Fruit fly (Drosophila melanogaster) whole organism, embryonic: ENCODE data around the gene AP-1sigma.

Source experiments
- Blimp-1 ChIP-seq: fragments of 200-800 bp; sonication (Bioruptor generic); optimal IDR thresholded peaks from 3 replicates; lab custom pipeline; 2018; ENCODE audit warnings: missing biosample characterization, missing genetic modification characterization, mild to moderate bottlenecking, moderate library complexity, missing genetic modification reagents
- CG10543 ChIP-seq: fragments of 200-800 bp; sonication (Bioruptor generic); optimal IDR thresholded peaks from 3 replicates; lab custom pipeline; 2017; ENCODE audit warnings: missing biosample characterization, mild to moderate bottlenecking, missing genetic modification characterization, moderate library complexity
- CG12219 ChIP-seq: fragments of 200-800 bp; sonication (Bioruptor generic); optimal IDR thresholded peaks from 3 replicates; lab custom pipeline; 2018; ENCODE audit warnings: missing biosample characterization, mild to moderate bottlenecking, missing genetic modification characterization
- CG12744 ChIP-seq: fragments of 200-800 bp; sonication (Bioruptor generic); optimal IDR thresholded peaks from 2 replicates; lab custom pipeline; 2016; ENCODE audit warnings: missing biosample characterization, missing genetic modification characterization
- CG12769 ChIP-seq: fragments of 200-800 bp; sonication (Bioruptor generic); optimal IDR thresholded peaks from 2 replicates; lab custom pipeline; 2019; ENCODE audit warnings: missing biosample characterization, mild to moderate bottlenecking, missing genetic modification characterization, moderate library complexity
- CG15514 ChIP-seq: fragments of 200-800 bp; sonication (Bioruptor generic); optimal IDR thresholded peaks from 3 replicates; lab custom pipeline; 2017; ENCODE audit warnings: missing biosample characterization, missing genetic modification characterization, mild to moderate bottlenecking, moderate library complexity, missing genetic modification reagents
- CG2120 ChIP-seq: fragments of 200-800 bp; sonication (Bioruptor generic); optimal IDR thresholded peaks from 3 replicates; lab custom pipeline; 2016; ENCODE audit warnings: missing biosample characterization, missing genetic modification characterization
- CG2199 ChIP-seq: fragments of 200-800 bp; sonication (Bioruptor generic); IDR thresholded peaks from 3 replicates; pipeline ENCODE4 v1.3.6; 2022; ENCODE audit warnings: missing biosample characterization, missing genetic modification characterization
- CG2202 ChIP-seq: fragments of 200-800 bp; sonication (Bioruptor generic); optimal IDR thresholded peaks from 2 replicates; lab custom pipeline; 2018; ENCODE audit warnings: missing biosample characterization, mild to moderate bottlenecking, missing genetic modification characterization
- CG2875 ChIP-seq: fragments of 200-800 bp; sonication (Bioruptor generic); optimal IDR thresholded peaks from 2 replicates; lab custom pipeline; 2017; ENCODE audit warnings: missing biosample characterization, mild to moderate bottlenecking, missing genetic modification characterization, missing genetic modification reagents
- CG31388 ChIP-seq: fragments of 200-800 bp; sonication (Bioruptor generic); optimal IDR thresholded peaks from 2 replicates; lab custom pipeline; 2016; ENCODE audit warnings: missing biosample characterization, missing genetic modification characterization
- CG34376 ChIP-seq: fragments of 200-800 bp; sonication (Bioruptor generic); optimal IDR thresholded peaks from 2 replicates; lab custom pipeline; 2018; ENCODE audit warnings: missing biosample characterization, mild to moderate bottlenecking, missing genetic modification characterization
- CG4424 ChIP-seq: fragments of 200-800 bp; sonication (Bioruptor generic); optimal IDR thresholded peaks from 3 replicates; lab custom pipeline; 2016; ENCODE audit warnings: missing biosample characterization, missing genetic modification characterization
- CG6765 ChIP-seq: fragments of 200-800 bp; sonication (Bioruptor generic); optimal IDR thresholded peaks from 3 replicates; lab custom pipeline; 2017; ENCODE audit warnings: missing biosample characterization, mild to moderate bottlenecking, missing genetic modification characterization
- CG9932 ChIP-seq: fragments of 200-800 bp; sonication (Bioruptor generic); IDR thresholded peaks from 2 replicates; pipeline ENCODE4 v1.3.6; 2022; ENCODE audit warnings: missing biosample characterization, missing genetic modification characterization
- Dek ChIP-seq: fragments of 200-800 bp; sonication (Bioruptor generic); optimal IDR thresholded peaks from 3 replicates; lab custom pipeline; 2019; ENCODE audit warnings: missing biosample characterization, mild to moderate bottlenecking, missing genetic modification characterization, moderate library complexity
- H15 ChIP-seq: fragments of 200-800 bp; sonication (Bioruptor generic); IDR thresholded peaks from 3 replicates; pipeline ENCODE4 v1.3.6; 2022; ENCODE audit warnings: missing biosample characterization, missing genetic modification characterization
- HmgZ ChIP-seq: fragments of 200-800 bp; sonication (Bioruptor generic); optimal IDR thresholded peaks from 2 replicates; lab custom pipeline; 2018; ENCODE audit warnings: missing biosample characterization, mild to moderate bottlenecking, missing genetic modification characterization
- Hr78 ChIP-seq, 2 experiments: fragments of 200-800 bp in 1 of 2; fragments of >200 bp in 1 of 2; sonication (Bioruptor generic) in 1 of 2; optimal IDR thresholded peaks; 2 replicates each; lab custom pipeline; 2017 to 2019; ENCODE audit warnings: missing biosample characterization in 2 of 2, missing genetic modification characterization in 2 of 2, mild to moderate bottlenecking in 1 of 2, moderate library complexity in 1 of 2
- MBD-R2 ChIP-seq: fragments of 200-800 bp; sonication (Bioruptor generic); IDR thresholded peaks from 2 replicates; pipeline ENCODE4 v1.3.6; 2022; ENCODE audit warnings: missing biosample characterization, missing genetic modification characterization
- Med ChIP-seq: fragments of 200-800 bp; sonication (Bioruptor generic); peaks from one replicate; lab custom pipeline; 2016; ENCODE audit warnings: missing biosample characterization, missing genetic modification characterization, mild to moderate bottlenecking, inconsistent platforms, moderate library complexity
- Neu2 ChIP-seq: fragments of 200-800 bp; sonication (Bioruptor generic); optimal IDR thresholded peaks from 3 replicates; lab custom pipeline; 2016; ENCODE audit warnings: missing biosample characterization, missing genetic modification characterization, borderline replicate concordance
- Rfx ChIP-seq: fragments of 200-800 bp; sonication (Bioruptor generic); IDR thresholded peaks from 2 replicates; pipeline ENCODE4 v1.3.6; 2022; ENCODE audit warnings: missing biosample characterization, missing genetic modification characterization
- Sin3A ChIP-seq: fragments of >200 bp; optimal IDR thresholded peaks from 2 replicates; lab custom pipeline; 2018
- Six4 ChIP-seq: fragments of 200-800 bp; sonication (Bioruptor generic); optimal IDR thresholded peaks from 2 replicates; lab custom pipeline; 2016; ENCODE audit warnings: missing biosample characterization, missing genetic modification characterization
- Sry-β ChIP-seq: fragments of 200-800 bp; sonication (Bioruptor generic); optimal IDR thresholded peaks from 2 replicates; lab custom pipeline; 2018; ENCODE audit warnings: missing biosample characterization, mild to moderate bottlenecking, missing genetic modification characterization, moderate library complexity
- Sry-δ ChIP-seq: fragments of 200-800 bp; sonication (Bioruptor generic); optimal IDR thresholded peaks from 2 replicates; lab custom pipeline; 2016; ENCODE audit warnings: missing biosample characterization, missing genetic modification characterization
- Vsx1 ChIP-seq: fragments of 200-800 bp; sonication (Bioruptor generic); optimal IDR thresholded peaks from 2 replicates; lab custom pipeline; 2017; ENCODE audit warnings: missing biosample characterization, mild to moderate bottlenecking, missing genetic modification characterization, missing genetic modification reagents
- YL-1 ChIP-seq: fragments of 200-800 bp; sonication (Bioruptor generic); optimal IDR thresholded peaks from 3 replicates; lab custom pipeline; 2017; ENCODE audit warnings: missing biosample characterization, mild to moderate bottlenecking, missing genetic modification characterization
- amos ChIP-seq: fragments of 200-800 bp; sonication (Bioruptor generic); IDR thresholded peaks from 2 replicates; pipeline ENCODE4 v1.3.6; 2022; ENCODE audit warnings: missing biosample characterization, missing genetic modification characterization; ENCODE audit not compliant: partially characterized antibody
- ato ChIP-seq: fragments of 200-800 bp; sonication (Bioruptor generic); IDR thresholded peaks from 2 replicates; pipeline ENCODE4 v1.3.6; 2022; ENCODE audit warnings: missing biosample characterization, missing genetic modification characterization; ENCODE audit not compliant: partially characterized antibody
- bab2 ChIP-seq: fragments of 200-800 bp; sonication (Bioruptor generic); optimal IDR thresholded peaks from 2 replicates; lab custom pipeline; 2016; ENCODE audit warnings: missing biosample characterization, missing genetic modification characterization
- br ChIP-seq: fragments of >200 bp; optimal IDR thresholded peaks from 2 replicates; lab custom pipeline; 2017
- crol ChIP-seq: fragments of 200-800 bp; sonication (Bioruptor generic); IDR thresholded peaks from 2 replicates; pipeline ENCODE4 v1.3.6; 2022; ENCODE audit warnings: missing biosample characterization, missing genetic modification characterization
- en ChIP-seq: fragments of 200-800 bp; sonication (Bioruptor generic); optimal IDR thresholded peaks from 2 replicates; lab custom pipeline; 2016; ENCODE audit warnings: missing biosample characterization, missing genetic modification characterization
- insv ChIP-seq, 2 experiments: fragments of 200-800 bp; sonication (Bioruptor generic); optimal IDR thresholded peaks; 3 replicates each; lab custom pipeline; 2016 to 2018; ENCODE audit warnings: missing biosample characterization in 2 of 2, missing genetic modification characterization in 2 of 2
- kni ChIP-seq: fragments of 200-800 bp; sonication (Bioruptor generic); optimal IDR thresholded peaks from 3 replicates; lab custom pipeline; 2017; ENCODE audit warnings: mild to moderate bottlenecking, missing biosample characterization, missing genetic modification reagents, missing genetic modification characterization
- lbe ChIP-seq: fragments of 200-800 bp; sonication (Bioruptor generic); optimal IDR thresholded peaks from 2 replicates; lab custom pipeline; 2016; ENCODE audit warnings: missing biosample characterization, mild to moderate bottlenecking, missing genetic modification characterization
- maf-S ChIP-seq: fragments of 200-800 bp; sonication (Bioruptor generic); optimal IDR thresholded peaks from 2 replicates; lab custom pipeline; 2016; ENCODE audit warnings: missing biosample characterization, missing genetic modification characterization
- nom ChIP-seq: fragments of 200-800 bp; sonication (Bioruptor generic); optimal IDR thresholded peaks from 2 replicates; lab custom pipeline; 2017; ENCODE audit warnings: missing biosample characterization, missing genetic modification characterization, mild to moderate bottlenecking, moderate library complexity, missing genetic modification reagents
- pzg ChIP-seq: fragments of 200-800 bp; sonication (Bioruptor generic); optimal IDR thresholded peaks from 3 replicates; lab custom pipeline; 2018; ENCODE audit warnings: missing biosample characterization, mild to moderate bottlenecking, missing genetic modification characterization, moderate library complexity
- ro ChIP-seq: fragments of 200-800 bp; sonication (Bioruptor generic); IDR thresholded peaks from 2 replicates; pipeline ENCODE4 v1.3.6; 2022; ENCODE audit warnings: missing biosample characterization, missing genetic modification characterization
- sd ChIP-seq: fragments of 200-800 bp; sonication (Bioruptor generic); optimal IDR thresholded peaks from 3 replicates; lab custom pipeline; 2018; ENCODE audit warnings: missing biosample characterization, mild to moderate bottlenecking, missing genetic modification characterization, moderate library complexity
- sisA ChIP-seq: fragments of 200-800 bp; sonication (Bioruptor generic); IDR thresholded peaks from 2 replicates; pipeline ENCODE4 v1.3.6; 2022; ENCODE audit warnings: missing biosample characterization, missing genetic modification characterization
- toy ChIP-seq: fragments of 200-800 bp; sonication (Bioruptor generic); IDR thresholded peaks from 2 replicates; pipeline ENCODE4 v1.3.6; 2022; ENCODE audit warnings: missing biosample characterization, missing genetic modification characterization
- twi ChIP-seq: fragments of 200-800 bp; optimal IDR thresholded peaks from 2 replicates; lab custom pipeline; 2019; ENCODE audit warnings: missing biosample characterization, mild to moderate bottlenecking, missing genetic modification characterization, moderate library complexity

The AP-1sigma gene

dm6 chr3R:24001150-24001549, 42.7 kb downstream of the AP-1sigma start:
- TF ChIP-seq HmgZ (tag; lab: Kevin White, UChicago) (no peak), crol (GFP tag; lab: Robert Waterston, UW) (peak; percentile 71), H15 (GFP tag; lab: Robert Waterston, UW) (no peak), Hr78 (GFP tag; optimal IDR thresholded peaks at IDR 0.05; lab: Kevin White, UChicago) (peak in 1 of 2 experiments; percentile 10), CG12769 (tag; lab: Kevin White, UChicago) (peak; percentile 41), Vsx1 (GFP tag; lab: Kevin White, UChicago) (peak; percentile 29), kni (GFP tag; lab: Kevin White, UChicago) (peak; percentile 47), sd (tag; lab: Kevin White, UChicago) (peak; percentile 41), Blimp-1 (GFP tag; lab: Kevin White, UChicago) (peak; percentile 85), CG2120 (no peak), Med (peak; percentile 5), CG10543 (GFP tag; lab: Kevin White, UChicago) (peak; percentile 16), twi (peak; percentile 72), CG4424 (GFP tag; lab: Kevin White, UChicago) (no peak), insv (GFP tag; optimal IDR thresholded peaks at IDR 0.05; lab: Kevin White, UChicago) (peak in 1 of 2 experiments; percentile 46)

- no peak for TF ChIP-seq amos (GFP tag; lab: Robert Waterston, UW)
- 0 out of 3 replicates have a peak, but pooled peaks have one; percentile 18 for TF ChIP-seq CG2199 (GFP tag; lab: Robert Waterston, UW)
- TF ChIP-seq nom (GFP tag; lab: Kevin White, UChicago) = peak; percentile 87
- TF ChIP-seq br (lab: Kevin White, UChicago) = no peak
These were observed 45.5 kb downstream of the AP-1sigma start for dm6 chr3R:24003948-24004347.

- TF ChIP-seq ro (GFP tag; lab: Robert Waterston, UW) = no peak
- no peak for TF ChIP-seq CG31388
- peak; percentile 8 for TF ChIP-seq CG15514 (GFP tag; lab: Kevin White, UChicago)
- TF ChIP-seq CG6765 (GFP tag; lab: Kevin White, UChicago) = no peak
- no peak for TF ChIP-seq CG2875 (GFP tag; lab: Kevin White, UChicago)
- TF ChIP-seq CG2202 (tag; lab: Kevin White, UChicago) = no peak
- TF ChIP-seq MBD-R2 = no peak
- no peak for TF ChIP-seq pzg (GFP tag; lab: Kevin White, UChicago)
- peak; percentile 13 for TF ChIP-seq YL-1 (GFP tag; lab: Kevin White, UChicago)
- no peak for TF ChIP-seq bab2 (GFP tag; lab: Kevin White, UChicago)
- TF ChIP-seq Dek (tag; lab: Kevin White, UChicago) = no peak
- no peak for TF ChIP-seq amos (GFP tag; lab: Robert Waterston, UW)
- TF ChIP-seq CG34376 = peak; percentile 50
- TF ChIP-seq Sin3A (lab: Kevin White, UChicago) = no peak
- TF ChIP-seq CG12219 (GFP tag; lab: Kevin White, UChicago) = no peak
- TF ChIP-seq CG9932 (GFP tag; lab: Robert Waterston, UW) = no peak
- TF ChIP-seq maf-S (GFP tag; lab: Kevin White, UChicago) = no peak
- TF ChIP-seq Rfx (GFP tag; lab: Robert Waterston, UW) = peak; percentile 47
- TF ChIP-seq sisA (GFP tag; lab: Robert Waterston, UW) = no peak
- no peak for TF ChIP-seq toy
- TF ChIP-seq ato = no peak
- peak; percentile 96 for TF ChIP-seq Sry-β (GFP tag; lab: Kevin White, UChicago)
- no peak for TF ChIP-seq lbe (GFP tag; lab: Kevin White, UChicago)
- TF ChIP-seq Six4 = no peak
- TF ChIP-seq CG12744 = no peak
- TF ChIP-seq Sry-δ = no peak
- no peak for TF ChIP-seq Neu2 (GFP tag; lab: Kevin White, UChicago)
- no peak for TF ChIP-seq nom (GFP tag; lab: Kevin White, UChicago)
- peak; percentile 6 for TF ChIP-seq CG4424 (GFP tag; lab: Kevin White, UChicago)
- no peak for TF ChIP-seq en (GFP tag; lab: Kevin White, UChicago)
These were observed 48.2 kb downstream of the AP-1sigma start for dm6 chr3R:24006449-24007159.
